Fruit fly (Drosophila melanogaster) whole organism: ENCODE results near the gene CG11504.

Experiments
- CG8478 ChIP-seq: fragments of >200 bp; optimal IDR thresholded peaks from 2 replicates; lab custom pipeline; 2018; ENCODE audit warnings: inconsistent platforms
- Dll ChIP-seq: fragments of >200 bp; optimal IDR thresholded peaks from 2 replicates; lab custom pipeline; 2017
- psq ChIP-seq: fragments of >200 bp; optimal IDR thresholded peaks from 2 replicates; lab custom pipeline; 2017

DNA sequence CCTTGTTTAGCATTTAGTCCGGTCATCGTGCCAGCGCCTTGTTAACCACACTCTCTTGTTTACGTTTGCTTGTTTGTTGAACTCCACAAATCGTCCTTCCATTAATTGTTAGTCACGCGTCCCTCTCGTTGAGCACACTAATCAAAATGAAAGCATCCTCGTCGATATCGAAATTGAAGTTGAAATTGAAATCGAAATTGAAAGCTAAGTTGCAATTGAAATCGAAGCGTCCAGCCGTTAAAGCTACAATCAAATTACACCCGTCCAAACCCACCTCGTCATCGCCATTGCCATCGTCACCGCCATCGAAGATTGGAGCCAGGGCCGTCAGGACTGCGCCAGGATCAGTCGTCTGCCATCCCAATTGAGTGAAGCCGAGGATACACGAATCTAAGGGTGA, 25.7 kb downstream of the CG11504 start:
- TF ChIP-seq CG8478 (no peak), psq (lab: Kevin White, UChicago) (no peak), Dll (lab: Kevin White, UChicago) (no peak)
